Worm (Caenorhabditis elegans): ENCODE measurements around the gene pafo-1.

- TF ChIP-seq ets-4 (tag; optimal IDR thresholded peaks at IDR 0.05): no peak
- TF ChIP-seq unc-86 (tag; optimal IDR thresholded peaks at IDR 0.05): no peak
- TF ChIP-seq pqm-1 (tag; optimal IDR thresholded peaks at IDR 0.05): no peak
- TF ChIP-seq nhr-232 (tag; optimal IDR thresholded peaks at IDR 0.05): no peak
- TF ChIP-seq K09A11.1 (tag; optimal IDR thresholded peaks at IDR 0.05; ENCODE audit: insufficient read depth): no peak
- TF ChIP-seq pha-2 (tag; optimal IDR thresholded peaks at IDR 0.05): no peak
- no peak for TF ChIP-seq hlh-13 (GFP tag; optimal IDR thresholded peaks at IDR 0.05)
- no peak for TF ChIP-seq pha-4 (tag; optimal IDR thresholded peaks at IDR 0.05)
- TF ChIP-seq hlh-30 (tag; optimal IDR thresholded peaks at IDR 0.05; ENCODE audit: insufficient read depth): no peak
- no peak for TF ChIP-seq rnt-1 (tag; optimal IDR thresholded peaks at IDR 0.05)
- TF ChIP-seq hlh-6 (tag; optimal IDR thresholded peaks at IDR 0.05): no peak
Measured at ce11 chrV:11517789-11518188, 3.7 kb upstream of the pafo-1 start, which contains the start of gene C55A6.4.

All from whole organism, late embryonic.